Fruit fly (Drosophila melanogaster) whole organism, embryonic: ENCODE measurements around the gene Datp.

Experiments used
- Atf3 ChIP-seq: fragments of 200-800 bp; sonication (Bioruptor generic); optimal IDR thresholded peaks from 3 replicates; lab custom pipeline; 2016; ENCODE audit warnings: missing biosample characterization, missing genetic modification characterization
- BtbVII ChIP-seq: fragments of 200-800 bp; sonication (Bioruptor generic); optimal IDR thresholded peaks from 3 replicates; lab custom pipeline; 2017; ENCODE audit warnings: missing biosample characterization, mild to moderate bottlenecking, missing genetic modification characterization
- Bteb2 ChIP-seq: fragments of 200-800 bp; sonication (Bioruptor generic); optimal IDR thresholded peaks from 2 replicates; lab custom pipeline; 2016; ENCODE audit warnings: missing biosample characterization, missing genetic modification characterization
- CG10274 ChIP-seq: fragments of 200-800 bp; sonication (Bioruptor generic); optimal IDR thresholded peaks from 3 replicates; lab custom pipeline; 2017; ENCODE audit warnings: missing biosample characterization, mild to moderate bottlenecking, missing genetic modification characterization
- CG10543 ChIP-seq: fragments of 200-800 bp; sonication (Bioruptor generic); optimal IDR thresholded peaks from 3 replicates; lab custom pipeline; 2017; ENCODE audit warnings: missing biosample characterization, mild to moderate bottlenecking, missing genetic modification characterization, moderate library complexity
- CG13424 ChIP-seq: fragments of 200-800 bp; sonication (Bioruptor generic); optimal IDR thresholded peaks from 2 replicates; lab custom pipeline; 2019; ENCODE audit warnings: missing biosample characterization, mild to moderate bottlenecking, missing genetic modification characterization, moderate library complexity
- CG13894 ChIP-seq: fragments of 200-800 bp; sonication (Bioruptor generic); optimal IDR thresholded peaks from 3 replicates; lab custom pipeline; 2018; ENCODE audit warnings: missing biosample characterization, mild to moderate bottlenecking, missing genetic modification characterization, moderate library complexity
- CG14710 ChIP-seq: fragments of 200-800 bp; sonication (Bioruptor generic); optimal IDR thresholded peaks from 3 replicates; lab custom pipeline; 2019; ENCODE audit warnings: missing biosample characterization, mild to moderate bottlenecking, missing genetic modification characterization, moderate library complexity
- CG15514 ChIP-seq: fragments of 200-800 bp; sonication (Bioruptor generic); optimal IDR thresholded peaks from 3 replicates; lab custom pipeline; 2017; ENCODE audit warnings: missing biosample characterization, missing genetic modification characterization, mild to moderate bottlenecking, moderate library complexity, missing genetic modification reagents
- CG1603 ChIP-seq: fragments of 200-800 bp; sonication (Bioruptor generic); optimal IDR thresholded peaks from 2 replicates; lab custom pipeline; 2019; ENCODE audit warnings: missing biosample characterization, mild to moderate bottlenecking, missing genetic modification characterization, moderate library complexity
- CG16813 ChIP-seq: fragments of 200-800 bp; sonication (Bioruptor generic); IDR thresholded peaks from 3 replicates; pipeline ENCODE4 v1.3.6; 2022; ENCODE audit warnings: missing biosample characterization, missing genetic modification characterization; ENCODE audit not compliant: partially characterized antibody
- CG17385 ChIP-seq: fragments of 200-800 bp; sonication (Bioruptor generic); optimal IDR thresholded peaks from 3 replicates; lab custom pipeline; 2018; ENCODE audit warnings: missing biosample characterization, mild to moderate bottlenecking, missing genetic modification characterization
- CG1792 ChIP-seq: fragments of 200-800 bp; sonication (Bioruptor generic); optimal IDR thresholded peaks from 2 replicates; lab custom pipeline; 2016; ENCODE audit warnings: missing biosample characterization, missing genetic modification characterization
- CG30403 ChIP-seq: fragments of 200-800 bp; sonication (Bioruptor generic); optimal IDR thresholded peaks from 3 replicates; lab custom pipeline; 2016; ENCODE audit warnings: missing biosample characterization, missing genetic modification characterization
- CG31365 ChIP-seq: fragments of 200-800 bp; sonication (Bioruptor generic); optimal IDR thresholded peaks from 2 replicates; lab custom pipeline; 2018; ENCODE audit warnings: missing biosample characterization, mild to moderate bottlenecking, missing genetic modification characterization
- CG31441 ChIP-seq: fragments of 200-800 bp; sonication (Bioruptor generic); IDR thresholded peaks from 2 replicates; pipeline ENCODE4 v1.3.6; 2022; ENCODE audit warnings: missing biosample characterization, missing genetic modification characterization
- CG3995 ChIP-seq: fragments of 200-800 bp; sonication (Bioruptor generic); optimal IDR thresholded peaks from 3 replicates; lab custom pipeline; 2016; ENCODE audit warnings: missing biosample characterization, missing genetic modification characterization
- CG4730 ChIP-seq: fragments of 200-800 bp; sonication (Bioruptor generic); IDR thresholded peaks from 2 replicates; pipeline ENCODE4 v1.3.6; 2022; ENCODE audit warnings: missing biosample characterization, missing genetic modification characterization
- CG4854 ChIP-seq: fragments of 200-800 bp; sonication (Bioruptor generic); optimal IDR thresholded peaks from 2 replicates; lab custom pipeline; 2016; ENCODE audit warnings: missing biosample characterization, missing genetic modification characterization, inconsistent platforms
- CG6175 ChIP-seq: fragments of 200-800 bp; sonication (Bioruptor generic); IDR thresholded peaks from 3 replicates; pipeline ENCODE4 v1.3.6; 2022; ENCODE audit warnings: missing biosample characterization, missing genetic modification characterization
- CG6654 ChIP-seq: fragments of 200-800 bp; sonication (Bioruptor generic); optimal IDR thresholded peaks from 2 replicates; lab custom pipeline; 2017; ENCODE audit warnings: missing biosample characterization, mild to moderate bottlenecking, missing genetic modification characterization
- CG6683 ChIP-seq: fragments of 200-800 bp; sonication (Bioruptor generic); optimal IDR thresholded peaks from 2 replicates; lab custom pipeline; 2017; ENCODE audit warnings: missing biosample characterization, mild to moderate bottlenecking, missing genetic modification characterization, missing genetic modification reagents
- CG8765 ChIP-seq: fragments of 200-800 bp; sonication (Bioruptor generic); IDR thresholded peaks from 2 replicates; pipeline ENCODE4 v1.3.6; 2022; ENCODE audit warnings: missing biosample characterization, missing genetic modification characterization
- D19A ChIP-seq: fragments of 200-800 bp; optimal IDR thresholded peaks from 3 replicates; lab custom pipeline; 2019; ENCODE audit warnings: missing biosample characterization, mild to moderate bottlenecking, missing genetic modification characterization, moderate library complexity
- Dad ChIP-seq: fragments of 200-800 bp; sonication (Bioruptor generic); optimal IDR thresholded peaks from 3 replicates; lab custom pipeline; 2016; ENCODE audit warnings: missing biosample characterization, missing genetic modification characterization
- Dbx ChIP-seq: fragments of 200-800 bp; sonication (Bioruptor generic); IDR thresholded peaks from 3 replicates; pipeline ENCODE4 v1.3.6; 2022; ENCODE audit warnings: missing biosample characterization, missing genetic modification characterization
- Hmr ChIP-seq: fragments of 200-800 bp; sonication (Bioruptor generic); optimal IDR thresholded peaks from 3 replicates; lab custom pipeline; 2017; ENCODE audit warnings: mild to moderate bottlenecking, missing biosample characterization, missing genetic modification reagents, missing genetic modification characterization
- Hr51 ChIP-seq, 2 experiments: fragments of 200-800 bp; sonication (Bioruptor generic); optimal IDR thresholded peaks; 2 replicates in 1 of 2; 3 replicates in 1 of 2; lab custom pipeline; 2016 to 2018; ENCODE audit warnings: missing biosample characterization in 2 of 2, missing genetic modification characterization in 2 of 2, mild to moderate bottlenecking in 1 of 2, moderate library complexity in 1 of 2
- MTF-1 ChIP-seq: fragments of 200-800 bp; sonication (Bioruptor generic); optimal IDR thresholded peaks from 2 replicates; lab custom pipeline; 2018; ENCODE audit warnings: missing biosample characterization, mild to moderate bottlenecking, missing genetic modification characterization, borderline replicate concordance
- Six4 ChIP-seq: fragments of 200-800 bp; sonication (Bioruptor generic); optimal IDR thresholded peaks from 2 replicates; lab custom pipeline; 2016; ENCODE audit warnings: missing biosample characterization, missing genetic modification characterization
- Sox100B ChIP-seq: fragments of 200-800 bp; sonication (Bioruptor generic); optimal IDR thresholded peaks from 3 replicates; lab custom pipeline; 2018; ENCODE audit warnings: missing biosample characterization, mild to moderate bottlenecking, missing genetic modification characterization
- Ssrp ChIP-seq: fragments of 200-800 bp; sonication (Bioruptor generic); optimal IDR thresholded peaks from 2 replicates; lab custom pipeline; 2018; ENCODE audit warnings: missing biosample characterization, mild to moderate bottlenecking, missing genetic modification characterization, moderate library complexity
- Vsx1 ChIP-seq: fragments of 200-800 bp; sonication (Bioruptor generic); optimal IDR thresholded peaks from 2 replicates; lab custom pipeline; 2017; ENCODE audit warnings: missing biosample characterization, mild to moderate bottlenecking, missing genetic modification characterization, missing genetic modification reagents
- ato ChIP-seq: fragments of 200-800 bp; sonication (Bioruptor generic); IDR thresholded peaks from 2 replicates; pipeline ENCODE4 v1.3.6; 2022; ENCODE audit warnings: missing biosample characterization, missing genetic modification characterization; ENCODE audit not compliant: partially characterized antibody
- az2 ChIP-seq: fragments of 200-800 bp; sonication (Bioruptor generic); optimal IDR thresholded peaks from 3 replicates; lab custom pipeline; 2016; ENCODE audit warnings: missing biosample characterization, missing genetic modification characterization
- cad ChIP-seq: fragments of >200 bp; optimal IDR thresholded peaks from 2 replicates; lab custom pipeline; 2017; ENCODE audit warnings: missing biosample characterization, missing genetic modification characterization
- chn ChIP-seq: fragments of 200-800 bp; sonication (Bioruptor generic); optimal IDR thresholded peaks from 2 replicates; lab custom pipeline; 2016; ENCODE audit warnings: missing biosample characterization, missing genetic modification characterization
- crc ChIP-seq: fragments of 200-800 bp; sonication (Bioruptor generic); optimal IDR thresholded peaks from 2 replicates; lab custom pipeline; 2016; ENCODE audit warnings: missing biosample characterization, missing genetic modification characterization
- dmrt99B ChIP-seq: fragments of 200-800 bp; sonication (Bioruptor generic); optimal IDR thresholded peaks from 2 replicates; lab custom pipeline; 2018; ENCODE audit warnings: missing biosample characterization, mild to moderate bottlenecking, missing genetic modification characterization, moderate library complexity
- gsb-n ChIP-seq: fragments of 200-800 bp; sonication (Bioruptor generic); optimal IDR thresholded peaks from 3 replicates; lab custom pipeline; 2018; ENCODE audit warnings: missing biosample characterization, mild to moderate bottlenecking, missing genetic modification characterization
- knrl ChIP-seq: fragments of 200-800 bp; sonication (Bioruptor generic); IDR thresholded peaks from 3 replicates; pipeline ENCODE4 v1.3.6; 2022; ENCODE audit warnings: missing biosample characterization, missing genetic modification characterization; ENCODE audit not compliant: partially characterized antibody
- lola ChIP-seq, 3 experiments: fragments of >200 bp in 2 of 3; fragments of 200-800 bp in 1 of 3; sonication (Bioruptor generic) in 1 of 3; optimal IDR thresholded peaks; 2 replicates each; lab custom pipeline; 2017 to 2019; ENCODE audit warnings: missing biosample characterization in 3 of 3, missing genetic modification characterization in 3 of 3, mild to moderate bottlenecking in 1 of 3, moderate library complexity in 1 of 3
- repo ChIP-seq: fragments of 200-800 bp; sonication (Bioruptor generic); optimal IDR thresholded peaks from 2 replicates; lab custom pipeline; 2016; ENCODE audit warnings: missing biosample characterization, missing genetic modification characterization
- rib ChIP-seq: fragments of 200-800 bp; sonication (Bioruptor generic); IDR thresholded peaks from 2 replicates; pipeline ENCODE4 v1.3.6; 2022; ENCODE audit warnings: missing biosample characterization, missing genetic modification characterization
- salm ChIP-seq: fragments of 200-800 bp; sonication (Bioruptor generic); optimal IDR thresholded peaks from 2 replicates; lab custom pipeline; 2018; ENCODE audit warnings: missing biosample characterization, mild to moderate bottlenecking, missing genetic modification characterization
- scrt ChIP-seq: fragments of 200-800 bp; sonication (Bioruptor generic); optimal IDR thresholded peaks from 2 replicates; lab custom pipeline; 2018; ENCODE audit warnings: missing biosample characterization, mild to moderate bottlenecking, missing genetic modification characterization, moderate library complexity
- shn ChIP-seq: fragments of 200-800 bp; sonication (Bioruptor generic); optimal IDR thresholded peaks from 3 replicates; lab custom pipeline; 2016; ENCODE audit warnings: missing biosample characterization, missing genetic modification characterization
- trh ChIP-seq: fragments of 200-800 bp; sonication (Bioruptor generic); optimal IDR thresholded peaks from 2 replicates; lab custom pipeline; 2016; ENCODE audit warnings: missing biosample characterization, missing genetic modification characterization
- vnd ChIP-seq: fragments of 200-800 bp; sonication (Bioruptor generic); IDR thresholded peaks from 3 replicates; pipeline ENCODE4 v1.3.6; 2022; ENCODE audit warnings: missing biosample characterization, missing genetic modification characterization; ENCODE audit not compliant: partially characterized antibody
- yki ChIP-seq: fragments of >200 bp; optimal IDR thresholded peaks from 3 replicates; lab custom pipeline; 2018

Datp gene

dm6 chr2L:9954119-9954518, 15.5 kb upstream of the Datp start, which contains the start of the genes CG13126 and CG4709 (continued):
- peak; percentile 29 for TF ChIP-seq Atf3 (GFP tag; lab: Kevin White, UChicago)
- TF ChIP-seq vnd (GFP tag; lab: Robert Waterston, UW), result no peak
- TF ChIP-seq Dad, result peak; percentile 57
- peak; percentile 97 for TF ChIP-seq CG14710 (tag; lab: Kevin White, UChicago)
- TF ChIP-seq CG13424 (tag; lab: Kevin White, UChicago), result peak; percentile 92
- TF ChIP-seq CG8765 (GFP tag; lab: Robert Waterston, UW), result peak; percentile 74
- TF ChIP-seq Bteb2 (GFP tag; lab: Kevin White, UChicago), result peak; percentile 49
- TF ChIP-seq CG13894 (tag; lab: Kevin White, UChicago), result peak; percentile 87
- TF ChIP-seq CG3995, result peak; percentile 80
- peak; percentile 86 for TF ChIP-seq CG4730 (GFP tag; lab: Robert Waterston, UW)
- peak; percentile 16 for TF ChIP-seq CG10274 (GFP tag; lab: Kevin White, UChicago)
- no peak for TF ChIP-seq crc (GFP tag; lab: Kevin White, UChicago)
- TF ChIP-seq Ssrp (tag; lab: Kevin White, UChicago), result peak; percentile 93
- TF ChIP-seq dmrt99B (tag; lab: Kevin White, UChicago), result peak; percentile 94
- peak; percentile 51 for TF ChIP-seq chn
- peak; percentile 67 for TF ChIP-seq MTF-1
- TF ChIP-seq Dbx (GFP tag; lab: Robert Waterston, UW), result peak; percentile 87; the same call in 2 of the 3 replicates
- TF ChIP-seq rib (GFP tag; lab: Robert Waterston, UW), result peak; percentile 71; the same call in 1 of the 2 replicates
- TF ChIP-seq Hr51 (GFP tag; optimal IDR thresholded peaks at IDR 0.05; lab: Kevin White, UChicago), result peak; percentile 51 to 91
- peak; percentile 86 for TF ChIP-seq Vsx1 (GFP tag; lab: Kevin White, UChicago)
- no peak for TF ChIP-seq CG16813
- TF ChIP-seq Sox100B, result peak; percentile 91
- TF ChIP-seq shn (GFP tag; lab: Kevin White, UChicago), result no peak
- TF ChIP-seq CG31365 (tag; lab: Kevin White, UChicago), result peak; percentile 41
- peak; percentile 90 for TF ChIP-seq D19A (tag; lab: Kevin White, UChicago)
- peak; percentile 73 for TF ChIP-seq CG6654 (GFP tag; lab: Kevin White, UChicago)
- peak in 1 of 3 experiments; percentile 90 for TF ChIP-seq lola (GFP tag; optimal IDR thresholded peaks at IDR 0.05; lab: Kevin White, UChicago)
- TF ChIP-seq az2 (GFP tag; lab: Kevin White, UChicago), result peak; percentile 92
- TF ChIP-seq CG30403 (GFP tag; lab: Kevin White, UChicago), result peak; percentile 92
- no peak for TF ChIP-seq yki (lab: Kevin White, UChicago)
- TF ChIP-seq CG17385, result peak; percentile 84
- TF ChIP-seq cad (GFP tag; lab: Kevin White, UChicago), result no peak
- peak; percentile 86 for TF ChIP-seq CG15514 (GFP tag; lab: Kevin White, UChicago)
- TF ChIP-seq CG1792 (GFP tag; lab: Kevin White, UChicago), result peak; percentile 36
- TF ChIP-seq knrl (GFP tag; lab: Robert Waterston, UW), result no peak
- peak; percentile 84 for TF ChIP-seq CG6683 (GFP tag; lab: Kevin White, UChicago)
- peak; percentile 91 for TF ChIP-seq Hmr (GFP tag; lab: Kevin White, UChicago)
- TF ChIP-seq salm (tag; lab: Kevin White, UChicago), result peak; percentile 82
- peak; percentile 90 for TF ChIP-seq Six4 (GFP tag; lab: Kevin White, UChicago)
- peak; percentile 87 for TF ChIP-seq scrt (GFP tag; lab: Kevin White, UChicago)
- no peak for TF ChIP-seq repo
- TF ChIP-seq CG31441 (GFP tag; lab: Robert Waterston, UW), result peak; percentile 99
- TF ChIP-seq ato (GFP tag; lab: Robert Waterston, UW), result no peak
- peak; percentile 93 for TF ChIP-seq gsb-n
- peak; percentile 84 for TF ChIP-seq BtbVII (GFP tag; lab: Kevin White, UChicago)
- TF ChIP-seq CG6175 (GFP tag; lab: Robert Waterston, UW), result peak; percentile 45; the same call in 1 of the 3 replicates
- TF ChIP-seq CG4854, result peak; percentile 64
- peak; percentile 63 for TF ChIP-seq CG10543 (GFP tag; lab: Kevin White, UChicago)
- TF ChIP-seq trh (GFP tag; lab: Kevin White, UChicago), result peak; percentile 46
- peak; percentile 10 for TF ChIP-seq CG1603 (tag; lab: Kevin White, UChicago)
